Fruit fly (Drosophila melanogaster) whole organism, embryonic: ENCODE measurements around the gene Spt20.

Experiments
- CG10147 ChIP-seq: fragments of 200-800 bp; sonication (Bioruptor generic); optimal IDR thresholded peaks from 2 replicates; lab custom pipeline; 2019; ENCODE audit warnings: missing biosample characterization, mild to moderate bottlenecking, missing genetic modification characterization, moderate library complexity
- CG10267 ChIP-seq: fragments of 200-800 bp; sonication (Bioruptor generic); optimal IDR thresholded peaks from 2 replicates; lab custom pipeline; 2018; ENCODE audit warnings: missing biosample characterization, mild to moderate bottlenecking, missing genetic modification characterization, moderate library complexity
- CG13296 ChIP-seq: fragments of 200-800 bp; sonication (Bioruptor generic); optimal IDR thresholded peaks from 3 replicates; lab custom pipeline; 2018; ENCODE audit warnings: missing biosample characterization, mild to moderate bottlenecking, missing genetic modification characterization
- CG13624 ChIP-seq: fragments of 200-800 bp; sonication (Bioruptor generic); optimal IDR thresholded peaks from 2 replicates; lab custom pipeline; 2016; ENCODE audit warnings: missing biosample characterization, missing genetic modification characterization
- CG14667 ChIP-seq: fragments of 200-800 bp; sonication (Bioruptor generic); IDR thresholded peaks from 2 replicates; pipeline ENCODE4 v1.3.6; 2022; ENCODE audit warnings: missing biosample characterization, missing genetic modification characterization
- CG1529 ChIP-seq: fragments of 200-800 bp; sonication (Bioruptor generic); optimal IDR thresholded peaks from 3 replicates; lab custom pipeline; 2018; ENCODE audit warnings: missing biosample characterization, missing genetic modification characterization
- CG17186 ChIP-seq: fragments of 200-800 bp; sonication (Bioruptor generic); optimal IDR thresholded peaks from 3 replicates; lab custom pipeline; 2017; ENCODE audit warnings: missing biosample characterization, missing genetic modification reagents, missing genetic modification characterization
- CG17361 ChIP-seq: fragments of 200-800 bp; sonication (Bioruptor generic); IDR thresholded peaks from 3 replicates; pipeline ENCODE4 v1.3.6; 2022; ENCODE audit warnings: missing biosample characterization, missing genetic modification characterization
- CG17568 ChIP-seq: fragments of 200-800 bp; sonication (Bioruptor generic); optimal IDR thresholded peaks from 2 replicates; lab custom pipeline; 2018; ENCODE audit warnings: missing biosample characterization, mild to moderate bottlenecking, missing genetic modification characterization, moderate library complexity
- CG17912 ChIP-seq: fragments of 200-800 bp; sonication (Bioruptor generic); optimal IDR thresholded peaks from 2 replicates; lab custom pipeline; 2018; ENCODE audit warnings: missing biosample characterization, mild to moderate bottlenecking, missing genetic modification characterization
- CG2129 ChIP-seq: fragments of 200-800 bp; sonication (Bioruptor generic); IDR thresholded peaks from 2 replicates; pipeline ENCODE4 v1.3.6; 2022; ENCODE audit warnings: missing biosample characterization, missing genetic modification characterization; ENCODE audit not compliant: partially characterized antibody
- CG30020 ChIP-seq: fragments of 200-800 bp; optimal IDR thresholded peaks from 2 replicates; lab custom pipeline; 2019; ENCODE audit warnings: missing biosample characterization, mild to moderate bottlenecking, missing genetic modification characterization, moderate library complexity
- CG34376 ChIP-seq: fragments of 200-800 bp; sonication (Bioruptor generic); optimal IDR thresholded peaks from 2 replicates; lab custom pipeline; 2018; ENCODE audit warnings: missing biosample characterization, mild to moderate bottlenecking, missing genetic modification characterization
- CG4282 ChIP-seq: fragments of 200-800 bp; sonication (Bioruptor generic); optimal IDR thresholded peaks from 2 replicates; lab custom pipeline; 2016; ENCODE audit warnings: missing biosample characterization, missing genetic modification characterization
- CG4707 ChIP-seq: fragments of 200-800 bp; sonication (Bioruptor generic); optimal IDR thresholded peaks from 2 replicates; lab custom pipeline; 2018; ENCODE audit warnings: missing biosample characterization, mild to moderate bottlenecking, missing genetic modification characterization, moderate library complexity
- CG6813 ChIP-seq: fragments of 200-800 bp; sonication (Bioruptor generic); optimal IDR thresholded peaks from 2 replicates; lab custom pipeline; 2017; ENCODE audit warnings: missing biosample characterization, missing genetic modification characterization, mild to moderate bottlenecking, moderate library complexity, missing genetic modification reagents
- CG7928 ChIP-seq: fragments of 200-800 bp; sonication (Bioruptor generic); optimal IDR thresholded peaks from 2 replicates; lab custom pipeline; 2017; ENCODE audit warnings: missing biosample characterization, mild to moderate bottlenecking, missing genetic modification characterization
- CG9797 ChIP-seq: fragments of 200-800 bp; sonication (Bioruptor generic); optimal IDR thresholded peaks from 3 replicates; lab custom pipeline; 2018; ENCODE audit warnings: missing biosample characterization, mild to moderate bottlenecking, missing genetic modification characterization
- CkIIα-i1 ChIP-seq: fragments of 200-800 bp; sonication (Bioruptor generic); IDR thresholded peaks from 2 replicates; pipeline ENCODE4 v1.3.6; 2022; ENCODE audit warnings: missing biosample characterization, missing genetic modification characterization
- D19B ChIP-seq: fragments of 200-800 bp; sonication (Bioruptor generic); optimal IDR thresholded peaks from 2 replicates; lab custom pipeline; 2017; ENCODE audit warnings: missing biosample characterization, mild to moderate bottlenecking, missing genetic modification characterization
- Deaf1 ChIP-seq: fragments of 200-800 bp; optimal IDR thresholded peaks from 3 replicates; lab custom pipeline; 2019; ENCODE audit warnings: missing biosample characterization, mild to moderate bottlenecking, missing genetic modification characterization, moderate library complexity
- E2f2 ChIP-seq: fragments of 200-800 bp; sonication (Bioruptor generic); IDR thresholded peaks from 2 replicates; pipeline ENCODE4 v1.3.6; 2022; ENCODE audit warnings: missing biosample characterization, missing genetic modification characterization
- HHEX ChIP-seq: fragments of 200-800 bp; sonication (Bioruptor generic); optimal IDR thresholded peaks from 3 replicates; lab custom pipeline; 2017; ENCODE audit warnings: missing biosample characterization, mild to moderate bottlenecking, missing genetic modification characterization, missing genetic modification reagents
- Hr51 ChIP-seq, 2 experiments: fragments of 200-800 bp; sonication (Bioruptor generic); optimal IDR thresholded peaks; 2 replicates in 1 of 2; 3 replicates in 1 of 2; lab custom pipeline; 2016 to 2018; ENCODE audit warnings: missing biosample characterization in 2 of 2, missing genetic modification characterization in 2 of 2, mild to moderate bottlenecking in 1 of 2, moderate library complexity in 1 of 2
- Hr78 ChIP-seq, 2 experiments: fragments of 200-800 bp in 1 of 2; fragments of >200 bp in 1 of 2; sonication (Bioruptor generic) in 1 of 2; optimal IDR thresholded peaks; 2 replicates each; lab custom pipeline; 2017 to 2019; ENCODE audit warnings: missing biosample characterization in 2 of 2, missing genetic modification characterization in 2 of 2, mild to moderate bottlenecking in 1 of 2, moderate library complexity in 1 of 2
- Mad ChIP-seq: fragments of 200-800 bp; sonication (Bioruptor generic); optimal IDR thresholded peaks from 2 replicates; lab custom pipeline; 2016; ENCODE audit warnings: missing biosample characterization, missing genetic modification characterization
- Mes4 ChIP-seq: fragments of 200-800 bp; sonication (Bioruptor generic); optimal IDR thresholded peaks from 2 replicates; lab custom pipeline; 2016; ENCODE audit warnings: missing biosample characterization, missing genetic modification characterization
- Optix ChIP-seq: fragments of 200-800 bp; sonication (Bioruptor generic); IDR thresholded peaks from 3 replicates; pipeline ENCODE4 v1.3.6; 2022; ENCODE audit warnings: missing biosample characterization, missing genetic modification characterization
- al ChIP-seq: fragments of 200-800 bp; sonication (Bioruptor generic); IDR thresholded peaks from 2 replicates; pipeline ENCODE4 v1.3.6; 2022; ENCODE audit warnings: missing biosample characterization, missing genetic modification characterization
- ase ChIP-seq: fragments of 200-800 bp; sonication (Bioruptor generic); IDR thresholded peaks from 3 replicates; pipeline ENCODE4 v1.3.6; 2022; ENCODE audit warnings: missing biosample characterization, missing genetic modification characterization
- chm ChIP-seq: fragments of 200-800 bp; sonication (Bioruptor generic); IDR thresholded peaks from 2 replicates; pipeline ENCODE4 v1.3.6; 2022; ENCODE audit warnings: missing biosample characterization, missing genetic modification characterization
- ci ChIP-seq: fragments of 200-800 bp; sonication (Bioruptor generic); IDR thresholded peaks from 3 replicates; pipeline ENCODE4 v1.3.6; 2022; ENCODE audit warnings: missing biosample characterization, missing genetic modification characterization
- cwo ChIP-seq: fragments of 200-800 bp; sonication (Bioruptor generic); optimal IDR thresholded peaks from 3 replicates; lab custom pipeline; 2017; ENCODE audit warnings: missing biosample characterization, missing genetic modification characterization, mild to moderate bottlenecking, moderate library complexity, missing genetic modification reagents
- esg ChIP-seq: fragments of 200-800 bp; sonication (Bioruptor generic); conservative IDR thresholded peaks from 2 replicates; pipeline ENCODE4 v1.3.6; 2022; ENCODE audit warnings: missing biosample characterization, missing genetic modification characterization
- gsb-n ChIP-seq: fragments of 200-800 bp; sonication (Bioruptor generic); optimal IDR thresholded peaks from 3 replicates; lab custom pipeline; 2018; ENCODE audit warnings: missing biosample characterization, mild to moderate bottlenecking, missing genetic modification characterization
- inv ChIP-seq: fragments of 200-800 bp; sonication (Bioruptor generic); IDR thresholded peaks from 2 replicates; pipeline ENCODE4 v1.3.6; 2022; ENCODE audit warnings: missing biosample characterization, missing genetic modification characterization; ENCODE audit not compliant: partially characterized antibody
- knrl ChIP-seq: fragments of 200-800 bp; sonication (Bioruptor generic); IDR thresholded peaks from 3 replicates; pipeline ENCODE4 v1.3.6; 2022; ENCODE audit warnings: missing biosample characterization, missing genetic modification characterization; ENCODE audit not compliant: partially characterized antibody
- lmd ChIP-seq: fragments of 200-800 bp; sonication (Bioruptor generic); IDR thresholded peaks from 2 replicates; pipeline ENCODE4 v1.3.6; 2022; ENCODE audit warnings: missing biosample characterization, missing genetic modification characterization
- phol ChIP-seq: fragments of 200-800 bp; sonication (Bioruptor generic); optimal IDR thresholded peaks from 3 replicates; lab custom pipeline; 2018; ENCODE audit warnings: missing biosample characterization, mild to moderate bottlenecking, missing genetic modification characterization, moderate library complexity
- repo ChIP-seq: fragments of 200-800 bp; sonication (Bioruptor generic); optimal IDR thresholded peaks from 2 replicates; lab custom pipeline; 2016; ENCODE audit warnings: missing biosample characterization, missing genetic modification characterization
- salm ChIP-seq: fragments of 200-800 bp; sonication (Bioruptor generic); optimal IDR thresholded peaks from 2 replicates; lab custom pipeline; 2018; ENCODE audit warnings: missing biosample characterization, mild to moderate bottlenecking, missing genetic modification characterization
- sens ChIP-seq: fragments of 200-800 bp; sonication (Bioruptor generic); peaks from one replicate; lab custom pipeline; 2016; ENCODE audit warnings: missing biosample characterization, missing genetic modification characterization
- slp2 ChIP-seq: fragments of 200-800 bp; sonication (Bioruptor generic); optimal IDR thresholded peaks from 2 replicates; lab custom pipeline; 2016; ENCODE audit warnings: missing biosample characterization, missing genetic modification characterization
- sob ChIP-seq: fragments of 200-800 bp; sonication (Bioruptor generic); IDR thresholded peaks from 2 replicates; pipeline ENCODE4 v1.3.6; 2022; ENCODE audit warnings: missing biosample characterization, missing genetic modification characterization
- sr ChIP-seq: fragments of 200-800 bp; sonication (Bioruptor generic); IDR thresholded peaks from 3 replicates; pipeline ENCODE4 v1.3.6; 2022; ENCODE audit warnings: missing biosample characterization, missing genetic modification characterization
- tll ChIP-seq, 2 experiments: fragments of 200-800 bp in 1 of 2; fragments of >200 bp in 1 of 2; sonication (Bioruptor generic) in 1 of 2; optimal IDR thresholded peaks; 2 replicates each; lab custom pipeline; 2017 to 2019; ENCODE audit warnings: missing biosample characterization in 2 of 2, missing genetic modification characterization in 2 of 2, mild to moderate bottlenecking in 1 of 2, moderate library complexity in 1 of 2
- trh ChIP-seq: fragments of 200-800 bp; sonication (Bioruptor generic); optimal IDR thresholded peaks from 2 replicates; lab custom pipeline; 2016; ENCODE audit warnings: missing biosample characterization, missing genetic modification characterization
- vvl ChIP-seq: fragments of 200-800 bp; sonication (Bioruptor generic); IDR thresholded peaks from 2 replicates; pipeline ENCODE4 v1.3.6; 2022; ENCODE audit warnings: missing biosample characterization, missing genetic modification characterization
- z ChIP-seq: fragments of 200-800 bp; sonication (Bioruptor generic); IDR thresholded peaks from 3 replicates; pipeline ENCODE4 v1.3.6; 2022; ENCODE audit warnings: missing biosample characterization, missing genetic modification characterization
- zfh2 ChIP-seq: fragments of 200-800 bp; sonication (Bioruptor generic); optimal IDR thresholded peaks from 2 replicates; lab custom pipeline; 2016; ENCODE audit warnings: missing biosample characterization, missing genetic modification characterization

The Spt20 gene

dm6 chr3L:13479609-13480240 is 22.8 kb upstream of the Spt20 start (continued):
- TF ChIP-seq vvl (GFP tag; lab: Robert Waterston, UW): no peak
- TF ChIP-seq tll (GFP tag; optimal IDR thresholded peaks at IDR 0.05; lab: Kevin White, UChicago): no peak
- TF ChIP-seq gsb-n (tag; lab: Kevin White, UChicago): no peak
- TF ChIP-seq CG1529 (GFP tag; lab: Kevin White, UChicago): no peak
- peak; percentile 53 for TF ChIP-seq HHEX (GFP tag; lab: Kevin White, UChicago)
- TF ChIP-seq knrl (GFP tag; lab: Robert Waterston, UW): no peak
- peak; percentile 100 for TF ChIP-seq sr (GFP tag; lab: Robert Waterston, UW)
- TF ChIP-seq CG34376 (GFP tag; lab: Kevin White, UChicago): peak; percentile 2
- TF ChIP-seq CG17912 (GFP tag; lab: Kevin White, UChicago): no peak
- TF ChIP-seq chm: no peak
- TF ChIP-seq CG30020 (tag; lab: Kevin White, UChicago): no peak
- no peak for TF ChIP-seq CG4282 (GFP tag; lab: Kevin White, UChicago)
- no peak for TF ChIP-seq Mad (GFP tag; lab: Kevin White, UChicago)
- TF ChIP-seq ci (GFP tag; lab: Robert Waterston, UW): no peak; the same call in 2 of the 3 replicates
- TF ChIP-seq E2f2 (GFP tag; lab: Robert Waterston, UW): peak; percentile 20; the same call in 1 of the 2 replicates
- no peak for TF ChIP-seq salm (tag; lab: Kevin White, UChicago)
- TF ChIP-seq ase: no peak; the same call in 2 of the 3 replicates
- peak; percentile 49 for TF ChIP-seq D19B
- peak; percentile 40 for TF ChIP-seq CG10147 (GFP tag; lab: Kevin White, UChicago)
- no peak for TF ChIP-seq CkIIα-i1 (GFP tag; lab: Robert Waterston, UW)
- TF ChIP-seq CG9797 (GFP tag; lab: Kevin White, UChicago): no peak
- TF ChIP-seq inv (GFP tag; lab: Robert Waterston, UW): no peak
- no peak for TF ChIP-seq Deaf1
- TF ChIP-seq CG17186 (GFP tag; lab: Kevin White, UChicago): no peak
- TF ChIP-seq trh: no peak
- peak; percentile 14 for TF ChIP-seq CG10267 (tag; lab: Kevin White, UChicago)
- peak; percentile 51; the same call in 1 of the 2 replicates for TF ChIP-seq sob (GFP tag; lab: Robert Waterston, UW)
- TF ChIP-seq sens (GFP tag; lab: Kevin White, UChicago): peak; percentile 88
- TF ChIP-seq phol: peak; percentile 48
- TF ChIP-seq z (GFP tag; lab: Robert Waterston, UW): no peak
- no peak for TF ChIP-seq CG7928 (GFP tag; lab: Kevin White, UChicago)
- no peak for TF ChIP-seq CG2129
- no peak for TF ChIP-seq CG14667 (GFP tag; lab: Robert Waterston, UW)
- peak; percentile 65 for TF ChIP-seq lmd (GFP tag; lab: Robert Waterston, UW)
- peak; percentile 39 for TF ChIP-seq CG13624 (GFP tag; lab: Kevin White, UChicago)
- TF ChIP-seq CG17361 (GFP tag; lab: Robert Waterston, UW): peak; percentile 67; the same call in 2 of the 3 replicates
- TF ChIP-seq Hr51 (GFP tag; optimal IDR thresholded peaks at IDR 0.05; lab: Kevin White, UChicago): peak in 1 of 2 experiments; percentile 69
- TF ChIP-seq CG17568 (GFP tag; lab: Kevin White, UChicago): no peak
- TF ChIP-seq Hr78 (GFP tag; optimal IDR thresholded peaks at IDR 0.05; lab: Kevin White, UChicago): no peak
- peak; percentile 29 for TF ChIP-seq cwo (GFP tag; lab: Kevin White, UChicago)
- peak; percentile 34 for TF ChIP-seq esg
- no peak for TF ChIP-seq repo (GFP tag; lab: Kevin White, UChicago)
- TF ChIP-seq CG13296 (GFP tag; lab: Kevin White, UChicago): peak; percentile 54
- TF ChIP-seq slp2: no peak
- no peak for TF ChIP-seq Optix
- TF ChIP-seq Mes4 (GFP tag; lab: Kevin White, UChicago): no peak
- peak; percentile 35 for TF ChIP-seq zfh2 (GFP tag; lab: Kevin White, UChicago)
- peak; percentile 55 for TF ChIP-seq al (GFP tag; lab: Robert Waterston, UW)
- TF ChIP-seq CG6813 (GFP tag; lab: Kevin White, UChicago): peak; percentile 43
- no peak for TF ChIP-seq CG4707 (GFP tag; lab: Kevin White, UChicago)
